Worm (Caenorhabditis elegans): Measurements from ENCODE around the gene C55C3.4.

The C55C3.4 gene

ce11 chrIV:5654693-5655092, 23.3 kb downstream of the C55C3.4 start:
- TF ChIP-seq sma-9 (GFP tag; optimal IDR thresholded peaks at IDR 0.05): no peak
- no peak for TF ChIP-seq sma-9 (tag; optimal IDR thresholded peaks at IDR 0.05)
- no peak for TF ChIP-seq unc-62 (GFP tag; optimal IDR thresholded peaks at IDR 0.05)
- no peak for TF ChIP-seq skn-1 (tag; optimal IDR thresholded peaks at IDR 0.05)

DNA sequence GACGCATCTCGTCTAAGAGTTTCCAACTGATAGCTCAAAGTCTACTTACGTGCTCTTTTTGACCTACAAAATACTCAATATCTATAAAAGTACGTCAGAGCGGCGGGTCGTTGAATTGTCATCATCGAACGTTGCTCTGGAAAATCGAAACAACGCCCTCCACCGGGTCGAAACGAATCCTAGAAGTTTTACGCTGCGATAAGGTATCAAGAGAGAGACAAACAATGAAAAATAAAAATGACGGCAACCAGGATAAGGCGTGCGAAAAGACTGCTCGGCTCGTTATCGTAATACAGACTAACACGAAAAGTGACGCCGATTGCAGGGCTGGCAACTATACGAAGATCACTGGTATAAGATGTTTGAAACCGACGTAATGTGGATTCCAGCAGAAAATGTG, 23.7 kb downstream of the C55C3.4 start:
- no peak for TF ChIP-seq crh-2 (tag; optimal IDR thresholded peaks at IDR 0.05)
- no peak for TF ChIP-seq nhr-77 (tag; optimal IDR thresholded peaks at IDR 0.05)
- TF ChIP-seq ZK546.5 (tag; optimal IDR thresholded peaks at IDR 0.05): no peak
- TF ChIP-seq ztf-1 (GFP tag; conservative IDR thresholded peaks at IDR 0.05): no peak
- TF ChIP-seq zag-1 (tag; optimal IDR thresholded peaks at IDR 0.05): no peak
- no peak for TF ChIP-seq unc-55 (GFP tag; optimal IDR thresholded peaks at IDR 0.05)
- no peak for TF ChIP-seq mab-5 (tag; optimal IDR thresholded peaks at IDR 0.05)
- TF ChIP-seq nhr-10 (tag; optimal IDR thresholded peaks at IDR 0.05): no peak
- TF ChIP-seq dmd-4 (tag; optimal IDR thresholded peaks at IDR 0.05): no peak
- TF ChIP-seq skn-1 (tag; optimal IDR thresholded peaks at IDR 0.05): peak; percentile 88
- no peak for TF ChIP-seq aly-2 (tag; optimal IDR thresholded peaks at IDR 0.05)
- TF ChIP-seq Y55F3AM.14 (GFP tag; optimal IDR thresholded peaks at IDR 0.05): no peak
- peak; percentile 26 for TF ChIP-seq sma-3 (GFP tag; optimal IDR thresholded peaks at IDR 0.05)
- TF ChIP-seq ama-1 (optimal IDR thresholded peaks at IDR 0.05): no peak
- no peak for TF ChIP-seq blmp-1 (tag; optimal IDR thresholded peaks at IDR 0.05; ENCODE audit: insufficient read depth)
- TF ChIP-seq ceh-82 (tag; optimal IDR thresholded peaks at IDR 0.05): no peak
- TF ChIP-seq sem-4 (tag; optimal IDR thresholded peaks at IDR 0.05): no peak
- TF ChIP-seq snpc-4 (tag; optimal IDR thresholded peaks at IDR 0.05): no peak
- TF ChIP-seq nhr-23 (tag; optimal IDR thresholded peaks at IDR 0.05): no peak
- TF ChIP-seq lin-13 (GFP tag; optimal IDR thresholded peaks at IDR 0.05): no peak
- no peak for TF ChIP-seq lin-39 (tag; optimal IDR thresholded peaks at IDR 0.05)
- no peak for TF ChIP-seq unc-39 (tag; optimal IDR thresholded peaks at IDR 0.05)
- TF ChIP-seq C34F6.9 (tag; optimal IDR thresholded peaks at IDR 0.05): no peak
- no peak for TF ChIP-seq egl-27 (tag; optimal IDR thresholded peaks at IDR 0.05)
- no peak for TF ChIP-seq ztf-4 (tag; optimal IDR thresholded peaks at IDR 0.05)
- TF ChIP-seq nhr-25 (tag; optimal IDR thresholded peaks at IDR 0.05): no peak
- no peak for TF ChIP-seq elt-1 (tag; optimal IDR thresholded peaks at IDR 0.05)
- TF ChIP-seq sma-9 (GFP tag; optimal IDR thresholded peaks at IDR 0.05): peak; percentile 33
- no peak for TF ChIP-seq sma-9 (tag; optimal IDR thresholded peaks at IDR 0.05)
- TF ChIP-seq fos-1 (tag; optimal IDR thresholded peaks at IDR 0.05): peak; percentile 68
- no peak for TF ChIP-seq lin-11 (tag; optimal IDR thresholded peaks at IDR 0.05)
- TF ChIP-seq peb-1 (tag; optimal IDR thresholded peaks at IDR 0.05): no peak
- TF ChIP-seq nhr-11 (tag; optimal IDR thresholded peaks at IDR 0.05): no peak
- no peak for TF ChIP-seq mdl-1 (tag; optimal IDR thresholded peaks at IDR 0.05)
- peak; percentile 3 for TF ChIP-seq F13H6.1 (tag; optimal IDR thresholded peaks at IDR 0.05)
- no peak for TF ChIP-seq unc-62 (GFP tag; optimal IDR thresholded peaks at IDR 0.05)
- TF ChIP-seq nhr-237 (tag; optimal IDR thresholded peaks at IDR 0.05): no peak
- no peak for TF ChIP-seq nhr-12 (tag; optimal IDR thresholded peaks at IDR 0.05)
- no peak for TF ChIP-seq alr-1 (tag; optimal IDR thresholded peaks at IDR 0.05)
- TF ChIP-seq nhr-21 (tag; optimal IDR thresholded peaks at IDR 0.05): no peak
- no peak for TF ChIP-seq nhr-6 (tag; optimal IDR thresholded peaks at IDR 0.05)
- TF ChIP-seq gmeb-1 (tag; optimal IDR thresholded peaks at IDR 0.05): no peak

DNA sequence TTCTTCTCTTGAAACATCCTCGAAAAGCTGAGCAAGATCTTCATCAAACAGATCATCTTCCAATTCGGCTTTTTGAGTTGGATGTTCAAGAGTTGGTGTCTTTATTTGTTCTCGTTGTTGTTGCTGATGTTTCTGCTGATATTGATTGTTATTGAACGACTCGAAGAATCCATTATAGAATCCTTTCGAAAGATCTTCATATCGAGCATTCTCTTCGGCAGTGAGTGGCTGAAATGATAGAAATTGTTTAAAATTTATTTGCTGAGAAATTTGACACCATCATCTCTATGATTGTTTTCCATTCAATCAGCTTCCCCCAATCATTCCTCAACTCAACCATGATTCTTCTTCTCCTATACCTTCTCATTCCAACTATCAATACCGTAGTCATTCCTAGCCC, 24.3 kb downstream of the C55C3.4 start, which contains the start of gene clec-178:
Gene clec-178 (plus strand): TSS at position 301 of the 400 bp plus-strand sequence.
- TF ChIP-seq nhr-25 (tag; optimal IDR thresholded peaks at IDR 0.05) (no peak), ztf-4 (tag; optimal IDR thresholded peaks at IDR 0.05) (no peak), Y55F3AM.14 (GFP tag; optimal IDR thresholded peaks at IDR 0.05) (no peak), zag-1 (tag; optimal IDR thresholded peaks at IDR 0.05) (no peak), nhr-6 (tag; optimal IDR thresholded peaks at IDR 0.05) (no peak), nhr-21 (tag; optimal IDR thresholded peaks at IDR 0.05) (no peak), aly-2 (tag; optimal IDR thresholded peaks at IDR 0.05) (no peak), nhr-23 (tag; optimal IDR thresholded peaks at IDR 0.05) (no peak), mdl-1 (tag; optimal IDR thresholded peaks at IDR 0.05) (no peak), nhr-12 (tag; optimal IDR thresholded peaks at IDR 0.05) (no peak)
